Worm (Caenorhabditis elegans): Measurements from ENCODE around the gene vps-11.

DNA sequence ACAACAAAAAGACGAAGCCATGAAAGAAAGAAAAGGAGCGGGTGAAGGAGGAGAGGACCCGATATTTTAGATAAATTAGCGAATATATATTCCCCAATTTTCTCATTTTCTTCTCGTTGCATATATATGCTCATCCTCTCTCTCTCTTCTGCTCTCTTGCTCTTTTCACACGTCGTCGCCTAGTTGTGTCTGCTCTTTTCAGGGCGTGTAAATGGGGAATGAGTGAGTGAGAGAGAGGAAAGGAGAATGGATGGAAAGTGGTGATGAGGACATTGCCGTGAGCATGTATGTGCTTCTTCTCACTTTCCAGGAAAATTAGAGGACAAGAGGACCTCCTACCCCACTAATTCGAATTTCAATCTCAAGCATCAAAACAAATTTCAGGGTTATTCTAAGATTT, 37.8 kb downstream of the vps-11 start:
- TF ChIP-seq klf-2 (GFP tag; conservative IDR thresholded peaks at IDR 0.05) (no peak), flt-1 (GFP tag; IDR thresholded peaks at IDR 0.05) (no peak), ztf-29 (GFP tag; IDR thresholded peaks at IDR 0.05) (no peak), ref-1 (GFP tag; conservative IDR thresholded peaks at IDR 0.05) (no peak), med-1 (GFP tag; optimal IDR thresholded peaks at IDR 0.05; ENCODE audit: insufficient read depth) (no peak), tab-1 (GFP tag; IDR thresholded peaks at IDR 0.05) (no peak), T22C8.4 (GFP tag; IDR thresholded peaks at IDR 0.05) (no peak), cog-1 (tag; optimal IDR thresholded peaks at IDR 0.05) (no peak)
